Worm (Caenorhabditis elegans) whole organism, dauer: ENCODE data around the gene sulp-3.
"Not testable (repeated sequence)": the region's sequence is repeated elsewhere in the genome, so short reads cannot be mapped to it uniquely, and the experiment has no call there.

Experiments
- unc-62 ChIP-seq: sonication (generic microtip); optimal IDR thresholded peaks from 2 replicates; lab custom pipeline; 2017; ENCODE audit warnings: missing biosample characterization, missing genetic modification reagents, missing genetic modification characterization

Gene sulp-3

ce11 chrX:8419252-8419651 lies 11.1 kb upstream of the sulp-3 start:
- TF ChIP-seq unc-62, result no peak

ce11 chrX:8418382-8418781 lies 10.2 kb upstream of the sulp-3 start, which contains the start of gene spp-13:
Gene spp-13 (minus strand): TSS chrX:8418524.
- no peak for TF ChIP-seq unc-62

DNA sequence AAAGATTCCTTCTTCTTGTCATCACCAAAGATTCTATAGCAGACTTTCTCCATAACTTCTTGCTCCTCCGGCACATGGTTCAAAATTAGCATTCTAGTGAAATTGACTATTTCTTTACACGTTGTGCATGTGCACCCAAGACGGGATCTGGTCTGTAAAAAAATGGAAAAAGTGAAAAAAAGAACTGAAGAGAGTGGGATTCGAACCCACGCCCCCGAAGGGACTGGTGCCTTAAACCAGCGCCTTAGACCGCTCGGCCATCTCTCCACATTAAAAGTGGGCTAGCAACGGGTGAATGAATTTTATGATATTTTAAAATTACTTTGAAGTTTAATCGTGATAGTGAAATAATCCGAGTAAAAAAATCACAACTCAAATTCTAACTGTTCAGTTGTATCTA lies 9.6 kb upstream of the sulp-3 start:
- TF ChIP-seq unc-62, result no peak

DNA sequence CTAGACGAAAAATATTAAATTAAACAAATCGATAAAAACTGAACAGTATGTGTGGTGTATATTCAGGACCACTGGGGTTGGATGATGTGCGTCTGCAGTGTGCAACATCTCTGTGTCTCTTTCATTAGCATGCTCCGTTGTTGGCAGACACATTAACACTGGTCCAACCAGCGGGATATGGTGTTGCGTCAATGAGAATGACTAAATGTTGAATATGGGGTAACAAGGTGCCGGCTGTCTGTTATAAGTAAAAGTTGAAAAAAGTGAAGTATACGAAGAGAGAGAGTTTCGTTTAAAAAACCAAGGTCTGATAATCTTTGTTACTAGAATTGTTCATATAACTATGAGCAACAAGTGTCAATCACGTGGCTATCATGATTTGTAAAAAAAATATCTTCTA lies 8.7 kb upstream of the sulp-3 start, which contains the start of gene ced-8:
TSS of gene ced-8 (minus strand) at position 101 of the 400 bp plus-strand sequence.
- TF ChIP-seq unc-62, result no peak

DNA sequence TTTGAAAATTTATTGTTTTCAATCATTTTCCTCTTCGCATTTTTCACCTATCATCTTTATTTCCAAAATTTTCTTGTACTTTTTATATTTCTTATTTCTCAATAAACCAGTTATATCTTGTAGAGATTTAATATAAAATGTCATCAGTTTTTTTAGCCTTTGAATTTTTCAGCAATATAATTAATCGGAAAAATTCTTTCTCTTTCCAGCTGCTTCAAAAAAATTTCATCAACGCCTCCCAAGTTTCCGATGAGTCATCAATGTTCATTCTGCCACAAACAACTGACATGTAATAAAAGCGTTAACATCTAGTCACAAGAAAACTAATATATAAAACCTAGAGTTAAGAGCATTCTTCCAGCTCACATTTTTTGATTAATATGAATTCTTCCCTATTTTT lies 5.0 kb upstream of the sulp-3 start, which contains the start of gene F08F1.4:
TSS of gene F08F1.4 (plus strand) at position 301 of the 400 bp plus-strand sequence.
- TF ChIP-seq unc-62, result no peak

- TF ChIP-seq unc-62, result not testable (repeated sequence)
These were observed 2.6 kb upstream of the sulp-3 start, which contains the start of gene F08F1.9 for ce11 chrX:8410754-8411153. Gene F08F1.9 (minus strand): TSS chrX:8410854.

DNA sequence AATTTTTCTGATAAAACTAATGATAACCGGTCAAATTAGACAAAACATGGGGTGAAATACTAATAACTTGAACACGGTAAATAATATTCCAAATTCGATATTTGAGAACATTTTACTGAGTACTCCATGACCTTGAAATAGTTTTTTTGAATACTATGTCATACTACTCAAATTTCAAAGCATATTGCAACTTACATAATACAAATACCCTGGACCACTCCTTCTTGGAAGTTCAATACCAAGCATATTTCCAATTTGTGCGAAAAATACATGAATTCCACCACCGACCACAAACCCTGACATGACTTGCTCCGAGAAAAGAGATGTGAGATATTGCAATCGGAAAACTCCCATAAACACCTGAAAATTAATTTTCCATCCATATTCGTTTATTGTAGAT lies 1.4 kb downstream of the sulp-3 start:
- no peak for TF ChIP-seq unc-62

DNA sequence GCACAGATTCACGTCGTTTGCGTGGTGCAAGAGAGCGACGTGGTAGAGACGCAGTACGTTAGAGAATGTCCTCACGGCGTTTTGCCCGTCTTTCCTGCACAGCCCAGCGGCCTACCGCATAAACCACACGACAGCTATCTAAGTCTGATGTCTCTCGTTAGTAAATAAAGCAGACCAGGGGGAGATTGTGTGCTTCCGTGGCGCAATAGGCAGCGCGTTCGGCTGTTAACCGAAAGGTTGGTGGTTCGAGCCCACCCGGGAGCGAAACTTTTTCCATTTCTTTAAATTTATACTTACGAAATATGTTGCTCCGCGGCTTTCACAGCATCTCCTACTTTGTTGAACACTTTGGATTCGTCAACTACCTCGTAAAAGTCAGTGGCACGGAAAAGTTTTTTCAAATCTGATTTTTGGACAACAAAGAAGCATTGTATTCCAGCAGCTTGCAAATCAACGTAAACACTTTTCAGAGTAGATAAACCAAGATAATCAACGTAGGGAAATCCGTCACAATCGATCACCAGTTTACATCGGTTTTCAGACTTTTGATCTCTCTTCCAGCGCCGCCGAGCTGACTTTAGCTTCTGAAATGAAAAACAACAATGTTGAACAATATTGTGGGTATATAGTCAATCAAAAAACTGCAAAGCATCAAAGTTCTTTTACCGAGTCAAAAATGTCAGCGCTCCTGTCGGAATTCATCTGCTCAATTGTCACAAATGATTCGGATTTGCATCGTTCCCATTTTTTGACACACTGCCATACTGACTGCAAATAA lies 3.7 kb downstream of the sulp-3 start:
- no peak for TF ChIP-seq unc-62

ce11 chrX:8394279-8394678 lies 13.9 kb downstream of the sulp-3 start:
- no peak for TF ChIP-seq unc-62

ce11 chrX:8392539-8392996 lies 15.6 kb downstream of the sulp-3 start, which contains the start of gene wrk-1:
Gene wrk-1 (minus strand): TSS chrX:8392589.
- no peak for TF ChIP-seq unc-62

- no peak for TF ChIP-seq unc-62
These were observed 16.7 kb downstream of the sulp-3 start for ce11 chrX:8391505-8391904.

DNA sequence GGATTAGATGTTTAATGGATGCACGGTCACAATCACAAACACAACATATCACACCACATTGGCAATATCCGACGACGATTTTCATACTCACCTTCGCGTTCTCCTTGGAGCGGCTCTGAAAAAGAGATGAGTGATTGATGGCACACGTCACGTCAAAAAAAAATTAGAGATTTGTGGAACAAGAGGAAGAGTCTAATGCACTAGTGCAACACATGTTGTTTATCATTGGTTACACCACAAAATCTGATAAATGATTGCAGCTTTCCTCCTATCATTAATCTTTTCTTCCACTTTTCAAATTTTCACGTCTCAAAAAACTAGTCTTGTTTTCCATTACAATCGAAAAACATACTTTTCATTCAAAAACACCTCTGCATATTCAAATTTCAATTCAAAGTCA lies 17.7 kb downstream of the sulp-3 start:
- TF ChIP-seq unc-62, result no peak

DNA sequence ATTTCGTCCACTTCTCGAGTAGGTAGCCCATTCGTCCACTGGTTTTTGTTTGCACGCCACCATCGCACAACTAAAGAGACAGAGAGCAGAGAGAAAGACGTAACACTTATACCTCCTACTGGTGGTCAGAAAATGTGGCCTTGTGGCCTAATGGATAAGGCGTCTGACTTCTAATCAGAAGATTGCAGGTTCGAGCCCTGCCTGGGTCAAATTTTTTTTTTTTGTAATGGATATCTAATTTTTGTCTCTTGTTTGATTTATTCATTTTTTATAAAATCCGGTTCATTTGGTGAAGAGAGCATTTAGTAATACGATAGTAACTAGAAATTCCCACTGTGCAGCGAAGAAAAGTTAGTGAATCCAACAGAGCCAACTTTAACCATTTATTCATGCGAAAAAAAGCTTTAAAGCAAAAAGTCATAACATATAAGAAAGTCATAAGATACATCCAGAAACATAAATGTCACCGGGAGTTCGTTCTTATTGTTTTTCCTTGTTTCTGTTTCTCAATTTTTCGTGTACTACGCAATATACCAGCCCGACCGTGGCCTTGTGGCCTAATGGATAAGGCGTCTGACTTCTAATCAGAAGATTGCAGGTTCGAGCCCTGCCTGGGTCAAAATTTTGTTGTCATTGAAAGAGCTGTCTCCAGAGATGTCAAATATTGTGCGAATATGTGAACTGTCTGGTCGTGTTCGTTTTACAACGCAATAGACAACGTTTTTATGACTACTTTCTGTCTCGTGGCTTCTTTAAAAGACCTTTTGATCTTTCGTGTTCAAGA lies 21.9 kb downstream of the sulp-3 start:
- no peak for TF ChIP-seq unc-62

DNA sequence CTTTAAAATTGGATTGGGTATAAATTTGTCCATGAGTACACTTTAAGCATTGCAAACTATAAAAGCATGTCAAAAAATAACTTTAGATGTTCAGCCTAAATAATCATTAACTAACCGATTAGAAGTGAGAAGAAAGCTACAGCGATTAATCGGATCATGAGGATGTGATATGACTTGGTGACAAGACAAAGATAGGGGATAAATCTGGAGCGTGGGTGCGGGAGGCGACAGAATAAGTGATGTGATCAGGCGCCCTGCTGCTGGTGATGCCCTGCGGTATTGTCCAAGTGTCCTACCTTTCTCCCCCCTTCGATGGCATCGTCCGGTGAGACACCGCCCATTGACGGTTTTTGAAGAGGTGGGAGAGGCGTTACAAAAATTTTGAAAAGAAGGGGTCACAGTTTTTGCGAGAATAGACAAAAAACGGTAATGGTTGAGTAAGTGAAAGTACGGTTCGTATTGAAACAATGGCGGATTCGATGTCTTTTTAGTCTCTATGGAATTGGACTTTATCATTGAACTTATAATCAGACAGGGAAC lies 23.5 kb downstream of the sulp-3 start, which contains the start of gene F41D9.2:
TSS of gene F41D9.2 (minus strand) at position 304 of the 540 bp plus-strand sequence.
- TF ChIP-seq unc-62, result no peak

DNA sequence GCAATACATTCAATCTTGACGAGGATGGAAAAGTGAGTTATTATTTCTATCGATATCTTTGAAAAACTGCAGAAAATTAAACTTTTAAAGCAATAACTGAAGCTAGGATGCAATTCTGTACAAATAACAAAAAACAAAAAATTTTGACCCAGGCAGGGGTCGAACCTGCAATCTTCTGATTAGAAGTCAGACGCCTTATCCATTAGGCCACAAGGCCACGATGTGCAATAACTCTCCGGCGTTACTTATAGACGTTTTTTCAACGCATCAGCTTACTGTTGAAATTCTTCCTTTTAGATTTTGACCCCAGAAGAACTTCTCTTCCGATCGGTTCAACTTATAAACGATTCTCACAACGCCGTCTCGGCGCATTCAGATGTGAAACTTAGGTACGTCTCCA lies 26.5 kb downstream of the sulp-3 start:
- TF ChIP-seq unc-62, result no peak

- TF ChIP-seq unc-62, result no peak
These were observed 29.9 kb downstream of the sulp-3 start, which contains the start of gene tbc-18 for ce11 chrX:8378312-8378711. Gene tbc-18 (plus strand): TSS chrX:8378557.

- no peak for TF ChIP-seq unc-62
These were observed 36.3 kb downstream of the sulp-3 start, which contains the start of gene nep-15 for ce11 chrX:8371906-8372305. Gene nep-15 (plus strand): TSS chrX:8372206.
